Fruit fly (Drosophila melanogaster): ENCODE results near the gene Spp.

Gene Spp

DNA sequence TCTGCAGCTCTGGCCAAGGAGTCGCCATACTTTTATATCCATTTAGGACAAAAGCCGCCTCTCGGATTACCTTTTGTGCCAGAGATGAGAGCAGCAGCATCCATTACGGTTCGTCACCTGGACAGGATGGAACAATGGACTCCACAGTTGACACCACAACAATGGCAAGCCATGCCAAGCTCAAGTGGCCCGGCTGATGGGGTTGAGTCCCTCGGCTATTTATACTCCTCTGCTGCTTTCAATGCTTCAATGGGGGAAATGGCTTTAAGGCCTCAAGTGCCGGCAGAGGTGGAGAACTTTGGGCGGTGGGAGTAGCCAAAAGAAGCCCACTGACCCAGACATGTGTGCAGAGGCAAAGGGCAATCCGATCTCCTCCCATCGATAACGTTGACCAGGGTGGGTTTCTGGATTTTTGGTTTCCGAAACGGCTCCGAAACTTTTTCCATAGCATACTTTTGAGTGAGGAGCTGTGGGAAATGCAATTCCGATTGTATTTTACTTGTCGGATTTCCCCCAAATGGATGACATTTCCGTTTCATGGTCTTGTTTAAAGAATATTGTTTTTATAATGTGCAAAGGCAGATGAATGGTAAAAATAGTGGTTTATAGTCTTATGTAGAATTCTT is 32.2 kb upstream of the Spp start, which contains the start of gene Ptth:
Gene Ptth (minus strand): TSS at position 338 of the 626 bp plus-strand sequence.
- peak; percentile 94 for TF ChIP-seq svp (GFP tag)
- TF ChIP-seq net (GFP tag; optimal IDR thresholded peaks at IDR 0.05), result no peak

dm6 chr2L:574226-574625 is 29.8 kb upstream of the Spp start, which contains the start of the genes Ipk2 and cold:
Ipk2 (minus strand) TSS chr2L:574264.
cold (plus strand) TSS chr2L:574291.
- TF ChIP-seq CG10631 (GFP tag; optimal IDR thresholded peaks at IDR 0.05) (no peak), CG3919 (GFP tag; optimal IDR thresholded peaks at IDR 0.05) (peak; percentile 83), Eip93F (GFP tag; optimal IDR thresholded peaks at IDR 0.05) (peak; percentile 45), fd59A (GFP tag; optimal IDR thresholded peaks at IDR 0.05) (peak; percentile 62), CG8119 (GFP tag; IDR thresholded peaks at IDR 0.05) (peak; percentile 57; the same call in 2 of the 3 replicates), eg (GFP tag; IDR thresholded peaks at IDR 0.05) (peak; percentile 61; the same call in 2 of the 3 replicates), lz (GFP tag; optimal IDR thresholded peaks at IDR 0.05) (peak; percentile 87), CG15336 (GFP tag; IDR thresholded peaks at IDR 0.05) (peak; percentile 39; the same call in 1 of the 2 replicates), ss (GFP tag; optimal IDR thresholded peaks at IDR 0.05) (no peak), Gug (GFP tag; IDR thresholded peaks at IDR 0.05) (peak; percentile 60; the same call in 1 of the 2 replicates), CG11294 (GFP tag; IDR thresholded peaks at IDR 0.05) (0 out of 2 replicates have a peak, but pooled peaks have one; percentile 45), fkh (GFP tag; optimal IDR thresholded peaks at IDR 0.05) (peak; percentile 96), CG1621 (tag; optimal IDR thresholded peaks at IDR 0.05) (no peak), acj6 (GFP tag; optimal IDR thresholded peaks at IDR 0.05) (no peak), Eip78C (GFP tag) (peak; percentile 93), Lpt (GFP tag; optimal IDR thresholded peaks at IDR 0.05) (peak; percentile 65), CG34406 (GFP tag; optimal IDR thresholded peaks at IDR 0.05) (peak; percentile 42), CG6854 (GFP tag; optimal IDR thresholded peaks at IDR 0.05) (peak; percentile 34), CG6163 (GFP tag; IDR thresholded peaks at IDR 0.05) (peak; percentile 65; the same call in 2 of the 3 replicates), achi (GFP tag; optimal IDR thresholded peaks at IDR 0.05) (peak; percentile 81), CG3032 (tag; optimal IDR thresholded peaks at IDR 0.05) (peak; percentile 80), Sox14 (GFP tag; optimal IDR thresholded peaks at IDR 0.05) (peak; percentile 86), svp (GFP tag) (peak; percentile 91), Blimp-1 (GFP tag; optimal IDR thresholded peaks at IDR 0.05) (peak; percentile 47), spab (GFP tag; optimal IDR thresholded peaks at IDR 0.05) (no peak), CG31627 (GFP tag; optimal IDR thresholded peaks at IDR 0.05) (peak; percentile 87), dsx (GFP tag; optimal IDR thresholded peaks at IDR 0.05; ENCODE audit: poor library complexity, severe bottlenecking) (peak; percentile 93), CG6792 (GFP tag; optimal IDR thresholded peaks at IDR 0.05) (peak; percentile 66), Ets96B (tag; optimal IDR thresholded peaks at IDR 0.05) (peak; percentile 63), cyc (GFP tag; optimal IDR thresholded peaks at IDR 0.05) (peak; percentile 83), topi (GFP tag; optimal IDR thresholded peaks at IDR 0.05) (peak; percentile 76), fd85E (GFP tag; optimal IDR thresholded peaks at IDR 0.05) (no peak), Hr38 (GFP tag; optimal IDR thresholded peaks at IDR 0.05) (no peak), CG11762 (GFP tag; optimal IDR thresholded peaks at IDR 0.05; ENCODE audit: insufficient read depth) (peak; percentile 57), salr (GFP tag; optimal IDR thresholded peaks at IDR 0.05) (peak in 1 of 2 experiments; percentile 65), vri (GFP tag; optimal IDR thresholded peaks at IDR 0.05) (no peak), esn (GFP tag; optimal IDR thresholded peaks at IDR 0.05) (peak; percentile 84), Sox15 (GFP tag; optimal IDR thresholded peaks at IDR 0.05) (peak; percentile 74), Hr39 (GFP tag; optimal IDR thresholded peaks at IDR 0.05) (peak; percentile 82)

Measured in whole organism, prepupa.